Worm (Caenorhabditis elegans) whole organism, mixed stage, embryonic: Measurements from ENCODE around the gene F26G1.11.

Experiments
- M03D4.4 ChIP-seq: sonication (generic microtip); optimal IDR thresholded peaks from 2 replicates; lab custom pipeline; 2017; ENCODE audit warnings: mild to moderate bottlenecking, missing genetic modification characterization, missing compliant biosample characterization
- blmp-1 ChIP-seq: fragments of 150-350 bp; optimal IDR thresholded peaks from 2 replicates; lab custom pipeline; 2014; ENCODE audit warnings: missing biosample characterization, missing genetic modification characterization
- ceh-39 ChIP-seq: fragments of 150-350 bp; optimal IDR thresholded peaks from 2 replicates; lab custom pipeline; 2014; ENCODE audit warnings: missing biosample characterization, missing genetic modification characterization
- ceh-83 ChIP-seq: fragments of 200-800 bp; sonication (Bioruptor generic); optimal IDR thresholded peaks from 2 replicates; lab custom pipeline; 2018; ENCODE audit warnings: mild to moderate bottlenecking, missing genetic modification characterization, missing compliant biosample characterization
- ces-1 ChIP-seq: fragments of 150-350 bp; optimal IDR thresholded peaks from 2 replicates; lab custom pipeline; 2014; ENCODE audit warnings: missing biosample characterization, missing genetic modification reagents, missing genetic modification characterization
- cnd-1 ChIP-seq: fragments of 200-800 bp; sonication (Bioruptor generic); optimal IDR thresholded peaks from 2 replicates; lab custom pipeline; 2018; ENCODE audit warnings: mild to moderate bottlenecking, missing genetic modification characterization, missing compliant biosample characterization
- drap-1 ChIP-seq: fragments of 200-800 bp; sonication (Bioruptor generic); optimal IDR thresholded peaks from 3 replicates; lab custom pipeline; 2018; ENCODE audit warnings: mild to moderate bottlenecking, missing genetic modification characterization, missing compliant biosample characterization
- elt-1 ChIP-seq: sonication (generic microtip); optimal IDR thresholded peaks from 2 replicates; lab custom pipeline; 2017; ENCODE audit warnings: missing genetic modification characterization, mild to moderate bottlenecking, missing compliant biosample characterization, antibody characterized with exemption, moderate library complexity, borderline replicate concordance; ENCODE audit not compliant: insufficient read depth
- elt-3 ChIP-seq: fragments of 150-350 bp; optimal IDR thresholded peaks from 2 replicates; lab custom pipeline; 2014; ENCODE audit warnings: missing biosample characterization, missing genetic modification characterization
- flh-1 ChIP-seq: fragments of 200-800 bp; sonication (Bioruptor generic); optimal IDR thresholded peaks from 2 replicates; lab custom pipeline; 2018; ENCODE audit warnings: mild to moderate bottlenecking, missing genetic modification characterization, moderate library complexity, missing compliant biosample characterization
- ham-2 ChIP-seq: fragments of 200-800 bp; sonication (Bioruptor generic); optimal IDR thresholded peaks from 2 replicates; lab custom pipeline; 2018; ENCODE audit warnings: mild to moderate bottlenecking, missing genetic modification characterization, missing compliant biosample characterization
- hlh-1 ChIP-seq: fragments of 150-350 bp; optimal IDR thresholded peaks from 2 replicates; lab custom pipeline; 2014; ENCODE audit warnings: missing biosample characterization, missing genetic modification reagents, missing genetic modification characterization
- lin-13 ChIP-seq: fragments of 150-350 bp; optimal IDR thresholded peaks from 2 replicates; lab custom pipeline; 2014; ENCODE audit warnings: missing biosample characterization, missing genetic modification characterization
- lin-32 ChIP-seq: fragments of 200-800 bp; sonication (Bioruptor generic); optimal IDR thresholded peaks from 2 replicates; lab custom pipeline; 2018; ENCODE audit warnings: mild to moderate bottlenecking, missing genetic modification characterization, missing compliant biosample characterization
- lsy-2 ChIP-seq: fragments of 150-350 bp; optimal IDR thresholded peaks from 2 replicates; lab custom pipeline; 2014; ENCODE audit warnings: missing biosample characterization, missing genetic modification characterization
- mab-5 ChIP-seq: fragments of 150-350 bp; optimal IDR thresholded peaks from 2 replicates; lab custom pipeline; 2014; ENCODE audit warnings: missing biosample characterization, missing genetic modification characterization
- mep-1 ChIP-seq: fragments of 150-350 bp; optimal IDR thresholded peaks from 2 replicates; lab custom pipeline; 2017; ENCODE audit warnings: missing biosample characterization, missing genetic modification reagents, missing genetic modification characterization, inconsistent platforms
- mls-2 ChIP-seq: sonication (generic microtip); optimal IDR thresholded peaks from 2 replicates; lab custom pipeline; 2016; ENCODE audit warnings: mild to moderate bottlenecking, missing genetic modification characterization, moderate library complexity, missing compliant biosample characterization
- nhr-12 ChIP-seq: fragments of 150-350 bp; optimal IDR thresholded peaks from 2 replicates; lab custom pipeline; 2014; ENCODE audit warnings: missing biosample characterization, missing genetic modification characterization
- nhr-237 ChIP-seq: fragments of 150-350 bp; optimal IDR thresholded peaks from 2 replicates; lab custom pipeline; 2014; ENCODE audit warnings: missing biosample characterization, missing genetic modification characterization
- nhr-28 ChIP-seq: fragments of 150-350 bp; optimal IDR thresholded peaks from 2 replicates; lab custom pipeline; 2014; ENCODE audit warnings: missing biosample characterization, missing genetic modification characterization
- pha-4 ChIP-seq: fragments of 150-350 bp; optimal IDR thresholded peaks from 2 replicates; lab custom pipeline; 2018; ENCODE audit warnings: missing biosample characterization, missing genetic modification reagents, missing genetic modification characterization
- snpc-4 ChIP-seq: fragments of 150-350 bp; optimal IDR thresholded peaks from 2 replicates; lab custom pipeline; 2014; ENCODE audit warnings: missing biosample characterization, missing genetic modification characterization
- sptf-1 ChIP-seq: sonication (generic microtip); optimal IDR thresholded peaks from 2 replicates; lab custom pipeline; 2017; ENCODE audit warnings: mild to moderate bottlenecking, missing genetic modification characterization, moderate library complexity, missing compliant biosample characterization
- tbx-8 ChIP-seq: fragments of 200-800 bp; sonication (Bioruptor generic); optimal IDR thresholded peaks from 2 replicates; lab custom pipeline; 2018; ENCODE audit warnings: mild to moderate bottlenecking, missing genetic modification characterization, moderate library complexity, missing compliant biosample characterization
- unc-120 ChIP-seq: sonication (generic microtip); optimal IDR thresholded peaks from 2 replicates; lab custom pipeline; 2017; ENCODE audit warnings: missing genetic modification characterization, missing compliant biosample characterization; ENCODE audit not compliant: poor library complexity, severe bottlenecking
- unc-39 ChIP-seq: fragments of 150-350 bp; optimal IDR thresholded peaks from 2 replicates; lab custom pipeline; 2014; ENCODE audit warnings: missing biosample characterization, missing genetic modification characterization
- unc-62 ChIP-seq: fragments of 150-350 bp; optimal IDR thresholded peaks from 2 replicates; lab custom pipeline; 2014; ENCODE audit warnings: missing biosample characterization, missing genetic modification reagents, missing genetic modification characterization
- zip-8 ChIP-seq: fragments of 150-350 bp; optimal IDR thresholded peaks from 2 replicates; lab custom pipeline; 2014; ENCODE audit warnings: missing biosample characterization, missing genetic modification characterization

F26G1.11 gene

DNA sequence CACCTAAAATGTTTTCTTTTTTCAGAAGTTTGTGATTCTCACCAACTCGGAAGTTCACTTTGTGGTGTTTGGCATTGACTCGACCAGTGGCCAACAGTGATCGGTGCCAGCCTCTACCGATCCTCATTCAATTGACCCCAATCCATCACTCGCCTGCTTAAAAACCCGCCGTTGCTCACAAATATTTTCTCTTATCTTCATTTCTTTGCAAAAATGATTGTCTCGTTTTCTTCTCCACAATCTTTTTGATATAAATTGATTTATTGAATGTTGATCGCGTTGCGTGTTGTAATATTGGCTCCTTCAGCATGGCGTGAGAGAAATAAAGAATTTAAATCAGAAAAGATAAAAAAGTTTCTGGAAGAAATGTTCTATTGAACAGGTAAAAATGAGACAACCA is 40.4 kb upstream of the F26G1.11 start:
- TF ChIP-seq elt-1 (tag; lab: Kevin White, UChicago) = no peak
- TF ChIP-seq unc-62 (GFP tag; lab: Kevin White, UChicago) = peak; percentile 2
- TF ChIP-seq mab-5 (tag; lab: Kevin White, UChicago) = peak; percentile 12

DNA sequence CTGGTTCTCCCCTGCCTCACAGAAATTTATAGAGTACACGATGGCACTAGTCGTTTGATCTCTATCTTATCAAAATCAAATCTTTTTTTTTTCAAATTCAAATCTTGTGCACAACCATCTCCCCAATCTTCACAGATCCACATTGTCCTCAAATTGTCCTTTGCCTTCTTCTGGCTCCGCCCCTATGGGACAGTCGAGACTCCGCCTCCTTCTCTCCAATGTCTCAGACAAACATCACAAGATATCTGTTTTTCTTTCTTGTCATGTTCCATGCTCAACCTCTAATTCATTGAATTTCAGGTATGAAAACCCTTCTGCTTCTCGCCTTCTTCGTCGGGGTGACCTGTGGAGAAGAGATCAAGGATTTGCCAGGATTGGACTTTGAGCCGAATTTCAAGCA is 39.6 kb upstream of the F26G1.11 start, which contains the start of gene ctsa-1.1:
Gene ctsa-1.1, plus strand, starts transcription at position 301 of the 400 bp plus-strand sequence.
- TF ChIP-seq lin-32 (GFP tag; lab: Kevin White, UChicago) = no peak
- no peak for TF ChIP-seq nhr-237
- TF ChIP-seq drap-1 (GFP tag; lab: Kevin White, UChicago) = no peak
- no peak for TF ChIP-seq mls-2 (tag; lab: Kevin White, UChicago)
- TF ChIP-seq cnd-1 (tag; lab: Kevin White, UChicago) = no peak
- TF ChIP-seq nhr-28 (tag; lab: Kevin White, UChicago) = no peak
- no peak for TF ChIP-seq snpc-4
- no peak for TF ChIP-seq tbx-8
- TF ChIP-seq elt-1 (tag; lab: Kevin White, UChicago) = no peak
- no peak for TF ChIP-seq ceh-83 (GFP tag; lab: Kevin White, UChicago)
- TF ChIP-seq flh-1 (GFP tag; lab: Kevin White, UChicago) = no peak
- no peak for TF ChIP-seq blmp-1 (tag; lab: Kevin White, UChicago)
- no peak for TF ChIP-seq sptf-1
- TF ChIP-seq ceh-39 = no peak
- no peak for TF ChIP-seq hlh-1

DNA sequence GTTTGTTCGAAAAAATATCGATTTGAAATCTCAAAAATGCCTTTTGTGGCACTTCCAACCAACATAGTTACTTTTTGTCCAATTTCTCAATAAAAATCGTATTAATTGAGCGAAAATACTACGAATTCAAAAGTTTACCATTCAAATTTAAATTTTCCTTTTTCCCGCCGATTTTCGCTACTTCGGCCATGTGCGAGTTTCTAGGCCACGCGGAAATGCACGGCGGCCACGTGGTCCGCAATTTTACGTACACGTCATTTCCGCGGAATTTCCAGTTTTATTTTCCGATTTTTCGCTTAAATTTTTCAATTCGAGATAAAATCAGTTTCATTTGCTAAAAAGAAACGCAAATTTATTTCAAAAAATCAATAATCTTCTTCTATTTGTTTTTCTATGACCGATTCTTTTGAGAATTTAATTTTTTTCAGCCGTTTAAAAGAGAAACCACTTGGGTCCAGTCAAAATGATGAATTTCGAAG is 36.9 kb upstream of the F26G1.11 start, which contains the start of gene eas-1:
Gene eas-1, plus strand, starts transcription at position 429 of the 479 bp plus-strand sequence.
- no peak for TF ChIP-seq ceh-39
- TF ChIP-seq pha-4 = peak; percentile 46
- peak; percentile 68 for TF ChIP-seq mep-1 (tag; lab: Kevin White, UChicago)
- no peak for TF ChIP-seq mab-5 (tag; lab: Kevin White, UChicago)
- TF ChIP-seq nhr-237 = peak; percentile 45
- TF ChIP-seq lin-32 (GFP tag; lab: Kevin White, UChicago) = peak; percentile 25
- no peak for TF ChIP-seq elt-1 (tag; lab: Kevin White, UChicago)
- no peak for TF ChIP-seq ham-2 (GFP tag; lab: Kevin White, UChicago)
- TF ChIP-seq flh-1 (GFP tag; lab: Kevin White, UChicago) = no peak
- TF ChIP-seq M03D4.4 (tag; lab: Kevin White, UChicago) = no peak
- TF ChIP-seq drap-1 (GFP tag; lab: Kevin White, UChicago) = peak; percentile 18
- TF ChIP-seq unc-62 (GFP tag; lab: Kevin White, UChicago) = no peak
- TF ChIP-seq mls-2 (tag; lab: Kevin White, UChicago) = peak; percentile 31
- TF ChIP-seq lsy-2 (tag; lab: Kevin White, UChicago) = peak; percentile 64
- TF ChIP-seq sptf-1 = peak; percentile 43
- TF ChIP-seq nhr-12 = no peak
- no peak for TF ChIP-seq ceh-83 (GFP tag; lab: Kevin White, UChicago)
- TF ChIP-seq unc-39 (tag; lab: Kevin White, UChicago) = no peak
- peak; percentile 38 for TF ChIP-seq lin-13
- TF ChIP-seq ces-1 (GFP tag; lab: Kevin White, UChicago) = peak; percentile 12

DNA sequence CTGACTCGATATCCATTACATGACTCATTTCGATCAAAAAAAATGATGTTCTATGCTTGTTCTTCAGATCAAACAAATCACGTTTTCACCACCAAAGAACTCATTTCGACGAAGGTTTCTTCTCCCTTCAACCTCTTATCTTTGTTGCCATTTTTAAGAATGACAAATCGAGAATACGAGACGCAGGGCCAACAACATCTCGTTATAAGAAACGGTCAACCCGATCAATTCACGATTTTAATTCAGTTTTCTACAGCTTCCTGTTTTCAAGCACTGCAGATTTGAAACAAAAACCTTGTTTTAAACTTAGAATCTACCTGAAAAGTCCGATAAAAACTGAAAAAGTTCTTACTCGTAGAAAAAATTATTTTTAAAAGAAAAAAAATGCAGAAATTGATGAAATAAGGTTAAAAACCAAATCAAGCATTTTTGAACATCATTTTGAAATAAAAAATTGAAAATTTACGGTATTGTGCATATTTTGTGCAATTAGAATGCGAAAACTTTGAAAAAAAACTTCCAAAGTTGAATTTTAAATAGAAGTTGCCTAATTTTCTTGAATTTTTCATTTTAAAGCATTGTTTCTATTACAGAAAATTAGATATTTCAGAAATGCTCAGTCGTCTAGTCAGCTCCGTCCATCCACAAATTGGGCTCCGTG is 35.3 kb upstream of the F26G1.11 start, which contains the start of gene acs-11:
Gene acs-11, plus strand, starts transcription at position 611 of the 661 bp plus-strand sequence.
- TF ChIP-seq sptf-1 (no peak), mls-2 (tag; lab: Kevin White, UChicago) (no peak)

DNA sequence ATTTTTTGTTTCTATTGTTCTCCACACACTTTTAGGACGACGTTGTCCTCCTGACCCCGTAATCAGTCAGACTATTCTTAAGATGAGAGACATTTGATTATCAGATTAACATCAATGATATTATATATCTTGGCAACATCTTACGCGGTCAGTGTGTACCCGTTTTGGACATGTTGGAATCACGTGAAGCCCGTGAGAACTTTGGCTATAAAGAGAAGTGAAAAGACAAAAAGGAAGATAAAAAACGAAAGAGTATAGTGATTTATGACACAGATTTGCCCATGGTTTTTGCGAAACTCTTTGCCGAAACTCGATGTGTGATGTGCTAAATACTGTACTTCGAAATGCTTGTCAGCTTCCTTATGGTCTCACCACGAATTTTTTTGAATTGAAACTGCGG is 31.7 kb upstream of the F26G1.11 start:
- TF ChIP-seq elt-3 (tag; lab: Kevin White, UChicago) = peak; percentile 25
- no peak for TF ChIP-seq unc-120 (tag; lab: Kevin White, UChicago)
- peak; percentile 29 for TF ChIP-seq elt-1 (tag; lab: Kevin White, UChicago)
- TF ChIP-seq zip-8 (tag; lab: Kevin White, UChicago) = no peak
- TF ChIP-seq, all 35 proteins: peak for 2
